Fruit fly (Drosophila melanogaster): ENCODE data around the gene Clp.

Clp gene

DNA sequence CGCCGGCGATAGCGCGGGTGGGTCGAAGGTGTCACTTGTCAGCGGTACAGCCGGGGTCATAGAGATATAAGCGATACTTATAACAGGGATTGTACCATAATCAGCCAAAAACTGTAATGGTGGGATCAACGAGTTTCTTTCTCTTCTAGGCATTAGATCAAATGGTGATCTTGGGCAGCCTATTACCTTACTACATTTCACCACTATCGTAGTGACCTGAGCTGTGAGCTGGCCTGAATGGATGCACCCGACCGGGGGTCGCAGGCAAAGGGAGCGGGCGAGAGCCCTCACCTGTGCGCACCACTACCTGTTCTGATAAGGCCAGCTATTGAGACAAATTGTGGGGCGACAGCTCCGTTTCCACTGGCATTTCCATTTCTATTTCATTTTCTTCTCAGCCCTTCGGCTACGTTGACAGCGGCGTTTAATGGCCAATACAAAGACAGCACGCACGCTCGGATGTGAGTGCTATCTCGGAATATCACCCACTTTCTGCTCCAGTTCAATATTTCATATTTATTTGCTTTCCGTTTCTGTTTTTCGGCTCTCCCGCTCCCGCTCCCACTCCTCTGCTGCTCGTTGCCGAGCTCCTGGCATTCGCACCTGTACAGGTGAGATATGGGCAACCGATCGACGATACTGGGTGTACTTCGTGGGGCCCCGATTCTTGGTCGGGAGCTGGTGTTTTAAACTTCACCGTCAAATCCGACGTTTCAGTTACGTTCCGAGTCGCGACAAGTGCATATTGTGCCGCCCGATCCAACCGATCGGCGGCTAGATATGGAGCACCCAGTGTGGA is 37.1 kb downstream of the Clp start (continued):
- TF ChIP-seq dan (GFP tag; IDR thresholded peaks at IDR 0.05), result no peak
- no peak for TF ChIP-seq hth (optimal IDR thresholded peaks at IDR 0.05)
- TF ChIP-seq odd (GFP tag; optimal IDR thresholded peaks at IDR 0.05), result peak; percentile 61
- TF ChIP-seq CG4617 (GFP tag; optimal IDR thresholded peaks at IDR 0.05; ENCODE audit: borderline replicate concordance), result peak; percentile 31
- peak; percentile 97 for TF ChIP-seq CG11696 (GFP tag; IDR thresholded peaks at IDR 0.05)
- TF ChIP-seq croc (GFP tag; conservative IDR thresholded peaks at IDR 0.05), result peak; percentile 79
- TF ChIP-seq grau (tag; optimal IDR thresholded peaks at IDR 0.05), result peak; percentile 73
- peak; percentile 79 for TF ChIP-seq phol (tag; optimal IDR thresholded peaks at IDR 0.05)
- TF ChIP-seq da (GFP tag; optimal IDR thresholded peaks at IDR 0.05), result no peak
- TF ChIP-seq CG7357 (GFP tag; IDR thresholded peaks at IDR 0.05), result peak; percentile 42; the same call in 1 of the 3 replicates
- TF ChIP-seq CG12744 (GFP tag; optimal IDR thresholded peaks at IDR 0.05), result no peak
- peak; percentile 53; the same call in 1 of the 3 replicates for TF ChIP-seq C15 (GFP tag; IDR thresholded peaks at IDR 0.05)
- no peak for TF ChIP-seq Dref (GFP tag; IDR thresholded peaks at IDR 0.05)
- peak; percentile 80 for TF ChIP-seq Asciz (GFP tag; optimal IDR thresholded peaks at IDR 0.05)
- no peak for TF ChIP-seq CG16813 (GFP tag; IDR thresholded peaks at IDR 0.05; ENCODE audit: partially characterized antibody)
- TF ChIP-seq danr (GFP tag; IDR thresholded peaks at IDR 0.05), result peak; percentile 78; the same call in 1 of the 2 replicates
- TF ChIP-seq CG12659 (GFP tag; optimal IDR thresholded peaks at IDR 0.05), result peak; percentile 72
- TF ChIP-seq CG16815 (GFP tag; optimal IDR thresholded peaks at IDR 0.05), result peak; percentile 65
- no peak for TF ChIP-seq Dfd (GFP tag; optimal IDR thresholded peaks at IDR 0.05)
- peak; percentile 6 for TF ChIP-seq CG9797 (GFP tag; optimal IDR thresholded peaks at IDR 0.05)
- TF ChIP-seq HLHmδ (GFP tag; optimal IDR thresholded peaks at IDR 0.05), result no peak
- TF ChIP-seq fd96Cb (tag; optimal IDR thresholded peaks at IDR 0.05), result peak; percentile 85
- TF ChIP-seq CG10979 (tag; optimal IDR thresholded peaks at IDR 0.05), result peak; percentile 84
- peak; percentile 51 for TF ChIP-seq CG13624 (GFP tag; optimal IDR thresholded peaks at IDR 0.05)
- TF ChIP-seq CG30403 (GFP tag; optimal IDR thresholded peaks at IDR 0.05), result peak; percentile 72
- no peak for TF ChIP-seq Oaz (GFP tag; IDR thresholded peaks at IDR 0.05)
- TF ChIP-seq tgo (GFP tag; IDR thresholded peaks at IDR 0.05), result peak; percentile 79
- TF ChIP-seq ftz-f1 (GFP tag; optimal IDR thresholded peaks at IDR 0.05), result no peak
- TF ChIP-seq Myb (GFP tag; optimal IDR thresholded peaks at IDR 0.05), result peak; percentile 50
- no peak for TF ChIP-seq CG4360 (GFP tag; IDR thresholded peaks at IDR 0.05)
- no peak for TF ChIP-seq NFAT (GFP tag; IDR thresholded peaks at IDR 0.05)
- peak; percentile 31 for TF ChIP-seq grn (GFP tag; optimal IDR thresholded peaks at IDR 0.05)
- peak; percentile 63 for TF ChIP-seq CG9609 (GFP tag; optimal IDR thresholded peaks at IDR 0.05)
- no peak for TF ChIP-seq sima (GFP tag; optimal IDR thresholded peaks at IDR 0.05)
- TF ChIP-seq Nf-YB (GFP tag; optimal IDR thresholded peaks at IDR 0.05), result peak; percentile 56
- TF ChIP-seq CG10321 (GFP tag; IDR thresholded peaks at IDR 0.05), result peak; percentile 27; the same call in 1 of the 2 replicates
- no peak for TF ChIP-seq Fer2 (tag; optimal IDR thresholded peaks at IDR 0.05)
- peak; percentile 85 for TF ChIP-seq Gug (GFP tag; IDR thresholded peaks at IDR 0.05)
- peak; percentile 85 for TF ChIP-seq chm (GFP tag; IDR thresholded peaks at IDR 0.05)
- TF ChIP-seq Opbp (GFP tag; IDR thresholded peaks at IDR 0.05; ENCODE audit: partially characterized antibody), result no peak
- TF ChIP-seq pros (GFP tag; optimal IDR thresholded peaks at IDR 0.05), result no peak
- no peak for TF ChIP-seq pzg (GFP tag; optimal IDR thresholded peaks at IDR 0.05)
- peak; percentile 85 for TF ChIP-seq H15 (GFP tag; IDR thresholded peaks at IDR 0.05)
- 0 out of 3 replicates have a peak, but pooled peaks have one; percentile 17 for TF ChIP-seq Dbx (GFP tag; IDR thresholded peaks at IDR 0.05)
- TF ChIP-seq tap (tag; optimal IDR thresholded peaks at IDR 0.05), result peak; percentile 71
- peak; percentile 38 for TF ChIP-seq HLH54F (GFP tag; optimal IDR thresholded peaks at IDR 0.05)
- TF ChIP-seq NK7.1 (GFP tag; optimal IDR thresholded peaks at IDR 0.05), result no peak
- TF ChIP-seq ranshi (GFP tag; IDR thresholded peaks at IDR 0.05), result peak; percentile 84
- peak; percentile 73 for TF ChIP-seq az2 (GFP tag; optimal IDR thresholded peaks at IDR 0.05)
- TF ChIP-seq CG14965 (GFP tag; optimal IDR thresholded peaks at IDR 0.05; ENCODE audit: borderline replicate concordance), result no peak
